Worm (Caenorhabditis elegans): ENCODE results near the gene csp-2.

- TF ChIP-seq unc-130 (GFP tag; optimal IDR thresholded peaks at IDR 0.05) (no peak), chd-7 (tag; optimal IDR thresholded peaks at IDR 0.05) (no peak), dox-1 (GFP tag; IDR thresholded peaks at IDR 0.05) (no peak), ama-1 (optimal IDR thresholded peaks at IDR 0.05) (no peak), ama-1 (GFP tag; optimal IDR thresholded peaks at IDR 0.05) (no peak), Y53G8AR.9 (GFP tag; conservative IDR thresholded peaks at IDR 0.05) (no peak), aptf-3 (GFP tag; IDR thresholded peaks at IDR 0.05) (no peak), sptf-2 (GFP tag; optimal IDR thresholded peaks at IDR 0.05) (no peak), unc-62 (GFP tag; optimal IDR thresholded peaks at IDR 0.05) (no peak), tlf-1 (GFP tag; optimal IDR thresholded peaks at IDR 0.05) (no peak)
These were observed at the start of gene csp-2 for ce11 chrIV:6307439-6307838.
